Worm (Caenorhabditis elegans) whole organism, early embryonic: ENCODE data around the gene C50D2.6.

Experiments used
- B0310.2 ChIP-seq: sonication (generic microtip); optimal IDR thresholded peaks from 2 replicates; lab custom pipeline; 2016; ENCODE audit warnings: mild to moderate bottlenecking, missing genetic modification characterization, missing compliant biosample characterization
- F13C5.2 ChIP-seq: sonication (generic microtip); optimal IDR thresholded peaks from 2 replicates; lab custom pipeline; 2017; ENCODE audit warnings: mild to moderate bottlenecking, missing genetic modification characterization, inconsistent platforms, missing compliant biosample characterization
- aly-1 ChIP-seq: sonication (generic microtip); optimal IDR thresholded peaks from 2 replicates; lab custom pipeline; 2016; ENCODE audit warnings: missing genetic modification characterization, missing compliant biosample characterization
- ama-1 ChIP-seq: fragments of 150-350 bp; optimal IDR thresholded peaks from 2 replicates; lab custom pipeline; 2014
- ceh-13 ChIP-seq: fragments of 200-800 bp; sonication (Bioruptor generic); optimal IDR thresholded peaks from 2 replicates; lab custom pipeline; 2018; ENCODE audit warnings: mild to moderate bottlenecking, missing genetic modification characterization, missing compliant biosample characterization
- ceh-36 ChIP-seq: sonication (generic microtip); optimal IDR thresholded peaks from 2 replicates; lab custom pipeline; 2016; ENCODE audit warnings: missing genetic modification characterization, inconsistent platforms, missing compliant biosample characterization
- ets-7 ChIP-seq: sonication (generic microtip); optimal IDR thresholded peaks from 2 replicates; lab custom pipeline; 2016; ENCODE audit warnings: missing genotype, missing genetic modification characterization, missing compliant biosample characterization
- flt-1 ChIP-seq: fragments of 200-800 bp; sonication (Bioruptor generic); IDR thresholded peaks from 2 replicates; pipeline ENCODE4 v1.3.6; 2022; ENCODE audit warnings: missing genetic modification characterization, missing compliant biosample characterization
- hmbx-1 ChIP-seq: sonication (generic microtip); optimal IDR thresholded peaks from 2 replicates; lab custom pipeline; 2016; ENCODE audit warnings: mild to moderate bottlenecking, missing genetic modification characterization, missing compliant biosample characterization
- hmg-4 ChIP-seq: fragments of 200-800 bp; sonication (Bioruptor generic); optimal IDR thresholded peaks from 2 replicates; lab custom pipeline; 2018; ENCODE audit warnings: mild to moderate bottlenecking, missing genetic modification characterization, missing compliant biosample characterization
- hnd-1 ChIP-seq: sonication (generic microtip); optimal IDR thresholded peaks from 2 replicates; lab custom pipeline; 2016; ENCODE audit warnings: missing genetic modification characterization, missing compliant biosample characterization
- pes-1 ChIP-seq: fragments of 200-800 bp; sonication (Bioruptor generic); IDR thresholded peaks from 2 replicates; pipeline ENCODE4 v1.3.6; 2022; ENCODE audit warnings: missing genetic modification reagents, missing genetic modification characterization, missing compliant biosample characterization
- scrt-1 ChIP-seq: fragments of 200-800 bp; sonication (Bioruptor generic); IDR thresholded peaks from 2 replicates; pipeline ENCODE4 v1.3.6; 2022; ENCODE audit warnings: missing genetic modification characterization, missing compliant biosample characterization
- sea-1 ChIP-seq: fragments of 200-800 bp; sonication (Bioruptor generic); conservative IDR thresholded peaks from 2 replicates; pipeline ENCODE4 v1.3.6; 2022; ENCODE audit warnings: missing genetic modification characterization, missing compliant biosample characterization
- tbx-11 ChIP-seq: fragments of 200-800 bp; sonication (Bioruptor generic); IDR thresholded peaks from 2 replicates; pipeline ENCODE4 v1.3.6; 2022; ENCODE audit warnings: missing genetic modification characterization, missing compliant biosample characterization
- tbx-37 ChIP-seq: fragments of 200-800 bp; sonication (Bioruptor generic); conservative IDR thresholded peaks from 2 replicates; pipeline ENCODE4 v1.3.6; 2022; ENCODE audit warnings: missing genetic modification reagents, missing genetic modification characterization, missing compliant biosample characterization
- tra-4 ChIP-seq: sonication (generic microtip); optimal IDR thresholded peaks from 2 replicates; lab custom pipeline; 2017; ENCODE audit warnings: missing genetic modification characterization, missing compliant biosample characterization

Gene C50D2.6

ce11 chrII:84134-84533 lies at the start of gene C50D2.6:
Gene C50D2.6, plus strand, starts transcription at chrII:84434.
- TF ChIP-seq tbx-37 (GFP tag; lab: Robert Waterston, UW) (no peak), hmg-4 (no peak), flt-1 (GFP tag; lab: Robert Waterston, UW) (no peak), pes-1 (GFP tag; lab: Robert Waterston, UW) (no peak), B0310.2 (tag; lab: Kevin White, UChicago) (no peak), sea-1 (no peak), scrt-1 (GFP tag; lab: Robert Waterston, UW) (no peak), ets-7 (no peak), ama-1 (lab: Kevin White, UChicago) (no peak), ceh-36 (no peak), hmbx-1 (tag; lab: Kevin White, UChicago) (no peak)

DNA sequence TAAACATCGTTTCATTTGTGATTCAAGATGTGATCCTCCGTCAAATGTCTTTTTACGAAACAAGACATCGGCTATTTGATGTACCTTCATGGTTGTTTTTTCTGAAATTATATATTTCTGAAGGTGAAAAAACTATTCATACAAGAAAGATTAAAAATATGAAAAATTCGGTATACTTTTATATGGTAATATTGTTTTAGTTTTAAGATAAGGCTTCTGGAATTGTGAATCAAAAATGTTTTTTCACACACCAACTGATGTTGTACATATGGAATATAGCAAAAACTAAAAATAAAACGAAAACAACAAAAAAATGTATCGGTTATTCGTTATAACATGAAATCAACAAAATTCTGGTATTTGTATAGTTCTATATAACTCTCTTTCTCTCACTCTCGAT lies 47.0 kb upstream of the C50D2.6 start, which contains the start of gene F23F1.6:
Gene F23F1.6, minus strand, starts transcription at position 101 of the 400 bp plus-strand sequence.
- no peak for TF ChIP-seq ceh-13 (GFP tag; lab: Kevin White, UChicago)
- no peak for TF ChIP-seq flt-1 (GFP tag; lab: Robert Waterston, UW)
- TF ChIP-seq tbx-11 (GFP tag; lab: Robert Waterston, UW): no peak
- TF ChIP-seq hmbx-1 (tag; lab: Kevin White, UChicago): no peak
- no peak for TF ChIP-seq tbx-37 (GFP tag; lab: Robert Waterston, UW)
- no peak for TF ChIP-seq ets-7

ce11 chrII:39437-39836 lies 44.8 kb upstream of the C50D2.6 start, which contains the start of gene spp-24:
Gene spp-24, minus strand, starts transcription at chrII:39537.
- TF ChIP-seq tra-4 (tag; lab: Kevin White, UChicago) (no peak), ets-7 (no peak), aly-1 (no peak), scrt-1 (GFP tag; lab: Robert Waterston, UW) (no peak), ama-1 (lab: Kevin White, UChicago) (no peak), ceh-36 (no peak), tbx-11 (GFP tag; lab: Robert Waterston, UW) (no peak), ceh-13 (GFP tag; lab: Kevin White, UChicago) (no peak), hnd-1 (tag; lab: Kevin White, UChicago) (no peak), B0310.2 (tag; lab: Kevin White, UChicago) (no peak), pes-1 (GFP tag; lab: Robert Waterston, UW) (no peak), hmbx-1 (tag; lab: Kevin White, UChicago) (no peak), sea-1 (no peak), flt-1 (GFP tag; lab: Robert Waterston, UW) (no peak), hmg-4 (no peak), F13C5.2 (tag; lab: Kevin White, UChicago) (no peak), tbx-37 (GFP tag; lab: Robert Waterston, UW) (no peak)

DNA sequence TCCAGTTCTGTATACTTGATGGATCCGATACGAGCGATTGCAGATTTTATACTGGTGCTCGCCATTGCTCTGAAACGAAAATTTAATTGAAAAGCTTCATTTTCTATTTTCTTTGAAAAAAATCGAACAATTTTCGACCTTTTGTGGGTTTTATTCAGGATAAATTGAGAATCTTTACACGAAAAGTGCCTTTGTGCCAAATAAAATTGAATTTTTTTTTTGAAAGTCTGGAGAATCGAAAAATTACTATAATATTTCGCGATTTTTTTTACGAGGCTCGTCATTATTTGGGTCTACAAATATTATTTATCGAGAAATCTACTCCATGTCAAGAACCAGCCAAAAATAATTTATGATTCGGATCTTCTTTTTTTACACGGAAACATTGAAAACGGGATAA lies 42.3 kb upstream of the C50D2.6 start, which contains the start of gene F23F1.10:
Gene F23F1.10, minus strand, starts transcription at position 69 of the 400 bp plus-strand sequence.
- TF ChIP-seq hmbx-1 (tag; lab: Kevin White, UChicago) (no peak), sea-1 (no peak)

- TF ChIP-seq sea-1 (no peak), F13C5.2 (tag; lab: Kevin White, UChicago) (peak; percentile 54), ceh-36 (no peak), hmg-4 (no peak)
Observed at ce11 chrII:43640-44039, 40.6 kb upstream of the C50D2.6 start, which contains the start of gene nfyc-1. Gene nfyc-1, plus strand, starts transcription at chrII:43907.

ce11 chrII:44740-45139 lies 39.5 kb upstream of the C50D2.6 start, which contains the start of gene rpoa-49:
Gene rpoa-49, plus strand, starts transcription at chrII:45040.
- TF ChIP-seq tbx-11 (GFP tag; lab: Robert Waterston, UW) (no peak), hmg-4 (no peak)

DNA sequence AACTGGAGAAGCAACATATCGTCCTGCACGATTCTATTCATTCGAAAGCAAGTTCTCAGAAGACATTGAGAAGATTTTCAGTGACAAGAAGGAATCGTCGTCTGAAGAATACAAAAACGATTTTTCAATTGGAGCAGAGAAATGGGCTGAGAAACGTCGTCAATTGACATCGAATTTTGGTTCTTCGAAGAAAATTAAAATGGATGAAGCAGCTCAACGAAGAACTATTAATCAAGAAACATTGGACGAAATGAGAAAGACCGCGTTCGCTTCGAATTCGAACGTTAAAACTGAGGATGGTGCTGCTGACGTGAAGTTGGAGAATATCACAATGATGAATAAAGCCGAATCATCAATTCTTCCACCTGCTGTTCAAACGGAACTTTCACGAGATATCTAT lies 38.1 kb upstream of the C50D2.6 start, which contains the start of gene rpt-4:
Gene rpt-4, minus strand, starts transcription at position 101 of the 400 bp plus-strand sequence.
- TF ChIP-seq ets-7 (no peak), ceh-13 (GFP tag; lab: Kevin White, UChicago) (no peak), B0310.2 (tag; lab: Kevin White, UChicago) (no peak), scrt-1 (GFP tag; lab: Robert Waterston, UW) (no peak), ama-1 (lab: Kevin White, UChicago) (no peak), hmbx-1 (tag; lab: Kevin White, UChicago) (no peak), tra-4 (tag; lab: Kevin White, UChicago) (no peak)

DNA sequence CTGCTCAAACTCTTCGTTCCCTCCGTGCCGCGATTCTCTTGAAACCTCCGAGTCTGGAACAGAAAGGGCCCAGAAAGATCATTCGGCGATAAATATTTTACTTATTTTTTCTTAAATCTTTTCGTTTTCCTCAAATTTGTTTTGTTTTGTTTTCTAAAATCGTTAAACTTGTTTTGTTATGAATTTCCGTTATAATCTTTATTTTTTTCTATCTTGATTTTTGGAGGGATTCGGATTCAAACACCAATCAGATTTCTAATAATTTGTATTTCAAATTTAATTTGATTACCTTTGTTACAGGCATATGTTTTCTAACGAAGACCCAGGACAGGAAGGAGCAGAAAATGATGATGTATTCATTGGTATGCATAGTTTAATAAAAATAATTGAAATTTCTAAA lies 37.0 kb upstream of the C50D2.6 start, which contains the start of gene C23H3.5:
Gene C23H3.5, plus strand, starts transcription at position 301 of the 400 bp plus-strand sequence.
- TF ChIP-seq hmg-4: no peak
- no peak for TF ChIP-seq hnd-1 (tag; lab: Kevin White, UChicago)
- no peak for TF ChIP-seq ceh-36
- no peak for TF ChIP-seq F13C5.2 (tag; lab: Kevin White, UChicago)
- TF ChIP-seq sea-1: no peak
- TF ChIP-seq B0310.2 (tag; lab: Kevin White, UChicago): no peak
- no peak for TF ChIP-seq ama-1 (lab: Kevin White, UChicago)
- TF ChIP-seq pes-1 (GFP tag; lab: Robert Waterston, UW): no peak
- no peak for TF ChIP-seq hmbx-1 (tag; lab: Kevin White, UChicago)
- no peak for TF ChIP-seq tbx-37 (GFP tag; lab: Robert Waterston, UW)
- TF ChIP-seq flt-1 (GFP tag; lab: Robert Waterston, UW): no peak
- no peak for TF ChIP-seq ets-7
- TF ChIP-seq scrt-1 (GFP tag; lab: Robert Waterston, UW): no peak
- TF ChIP-seq aly-1: no peak
- TF ChIP-seq tra-4 (tag; lab: Kevin White, UChicago): no peak
- TF ChIP-seq ceh-13 (GFP tag; lab: Kevin White, UChicago): no peak
